Worm (Caenorhabditis elegans) whole organism, young adult: ENCODE measurements around the gene srbc-50.

Source experiments
- F23B12.7 ChIP-seq: sonication (generic microtip); optimal IDR thresholded peaks from 2 replicates; lab custom pipeline; 2017; ENCODE audit warnings: missing genetic modification characterization, mild to moderate bottlenecking, missing compliant biosample characterization, antibody characterized with exemption, moderate library complexity; ENCODE audit not compliant: insufficient read depth
- Y67H2A.10 ChIP-seq: fragments of 200-800 bp; sonication (Bioruptor generic); conservative IDR thresholded peaks from 2 replicates; pipeline ENCODE4 v1.3.6; 2022; ENCODE audit warnings: missing genetic modification reagents, missing genetic modification characterization, missing compliant biosample characterization
- fkh-3 ChIP-seq: sonication (generic microtip); optimal IDR thresholded peaks from 2 replicates; lab custom pipeline; 2016; ENCODE audit warnings: mild to moderate bottlenecking, missing genetic modification characterization, missing compliant biosample characterization
- him-1 ChIP-seq: sonication (generic microtip); optimal IDR thresholded peaks from 2 replicates; lab custom pipeline; 2016; ENCODE audit warnings: missing genotype, missing genetic modification reagents, missing genetic modification characterization, missing compliant biosample characterization
- nhr-120 ChIP-seq: fragments of 200-800 bp; sonication (Bioruptor generic); IDR thresholded peaks from 2 replicates; pipeline ENCODE4 v1.3.6; 2022; ENCODE audit warnings: missing genetic modification characterization, missing compliant biosample characterization
- nhr-90 ChIP-seq: sonication (generic microtip); optimal IDR thresholded peaks from 2 replicates; lab custom pipeline; 2016; ENCODE audit warnings: missing genotype, mild to moderate bottlenecking, missing genetic modification characterization, missing compliant biosample characterization

DNA sequence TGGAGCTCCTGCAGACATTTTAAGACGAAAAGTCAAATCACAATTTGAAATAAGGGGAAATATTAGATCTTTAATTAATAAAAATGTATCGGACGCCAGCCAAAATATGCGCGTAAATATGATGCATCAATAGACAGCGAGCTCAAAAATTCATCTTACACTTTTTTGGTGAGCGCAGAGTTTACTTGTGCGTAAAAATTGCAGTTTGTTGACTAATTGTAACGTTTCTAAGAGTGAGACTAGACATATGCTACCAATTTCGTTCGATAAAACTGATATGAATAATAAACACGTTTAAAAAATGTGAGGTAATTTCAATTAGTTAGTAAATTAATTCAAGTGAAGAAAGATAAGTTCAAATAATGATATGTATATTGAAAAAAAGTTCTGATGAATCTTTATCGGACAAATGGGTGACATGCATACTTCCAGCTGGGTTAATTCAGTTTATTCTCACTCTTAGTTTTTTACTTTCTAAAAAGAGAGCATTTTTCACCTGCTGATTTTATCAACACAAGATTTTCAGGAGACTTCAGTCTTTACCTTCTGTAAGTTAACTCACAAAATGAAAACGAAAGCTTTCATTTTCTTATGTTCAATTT, 45.5 kb downstream of the srbc-50 start, which contains the start of the genes nhr-285 and irld-52:
- TF ChIP-seq nhr-120 (GFP tag; lab: Robert Waterston, UW) (no peak), fkh-3 (tag; lab: Kevin White, UChicago) (no peak), F23B12.7 (tag; lab: Kevin White, UChicago) (no peak), nhr-90 (tag; lab: Kevin White, UChicago) (no peak), him-1 (no peak), Y67H2A.10 (GFP tag; lab: Robert Waterston, UW) (no peak)
